Worm (Caenorhabditis elegans) whole organism, young adult: ENCODE measurements around the gene T09D3.3.

ENCODE experiments used
- ceh-100 ChIP-seq: fragments of 200-800 bp; sonication (Bioruptor generic); IDR thresholded peaks from 2 replicates; pipeline ENCODE4 v1.3.6; 2022; ENCODE audit warnings: missing genetic modification reagents, missing genetic modification characterization, missing compliant biosample characterization
- lin-35 ChIP-seq, 3 experiments: fragments of 150-350 bp in 2 of 3; sonication (generic microtip) in 1 of 3; optimal IDR thresholded peaks; 2 replicates each; lab custom pipeline; 2014 to 2018; ENCODE audit warnings: missing biosample characterization in 3 of 3, missing genetic modification characterization in 3 of 3, missing genetic modification reagents in 3 of 3
- rpc-1 ChIP-seq, 2 experiments: fragments of 150-350 bp in 1 of 2; sonication (generic microtip) in 1 of 2; optimal IDR thresholded peaks; 2 replicates each; lab custom pipeline; 2014 to 2018; ENCODE audit warnings: missing biosample characterization in 1 of 2, missing genetic modification characterization in 1 of 2, missing genetic modification reagents in 1 of 2, missing genotype in 1 of 2
- snpc-1.1 ChIP-seq: sonication (generic microtip); optimal IDR thresholded peaks from 2 replicates; lab custom pipeline; 2017; ENCODE audit warnings: missing genetic modification characterization, mild to moderate bottlenecking, missing compliant biosample characterization, antibody characterized with exemption, moderate library complexity, missing genotype, missing genetic modification reagents; ENCODE audit not compliant: insufficient read depth
- unc-62 ChIP-seq: fragments of 150-350 bp; optimal IDR thresholded peaks from 2 replicates; lab custom pipeline; 2014; ENCODE audit warnings: missing biosample characterization, missing genetic modification reagents, missing genetic modification characterization
- ztf-3 ChIP-seq: fragments of 200-800 bp; sonication (Bioruptor generic); optimal IDR thresholded peaks from 2 replicates; lab custom pipeline; 2018; ENCODE audit warnings: mild to moderate bottlenecking, missing genetic modification characterization, missing compliant biosample characterization

DNA sequence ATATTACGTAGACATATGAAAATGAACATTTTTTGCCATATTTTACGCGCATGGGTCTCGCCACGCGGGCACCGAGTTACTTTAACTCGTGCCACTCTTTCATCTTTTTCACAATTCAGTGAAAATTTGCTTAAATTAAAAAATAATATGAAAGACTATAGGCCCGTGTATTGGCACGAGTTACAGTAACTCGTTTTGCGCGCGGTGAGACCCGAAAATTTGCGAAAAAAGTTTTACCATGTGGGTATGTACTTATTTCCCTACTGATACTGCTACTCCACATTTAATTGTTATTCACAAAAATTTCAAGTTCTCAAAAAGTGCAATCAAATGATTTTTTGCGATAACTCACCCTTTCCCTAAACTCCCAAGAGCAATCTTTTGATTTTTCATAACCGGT is 51.6 kb downstream of the T09D3.3 start:
- TF ChIP-seq snpc-1.1 (tag; lab: Kevin White, UChicago): no peak
- TF ChIP-seq ceh-100 (GFP tag; lab: Robert Waterston, UW): no peak
- no peak for TF ChIP-seq lin-35 (GFP tag; optimal IDR thresholded peaks at IDR 0.05; lab: Kevin White, UChicago)
- no peak for TF ChIP-seq unc-62 (GFP tag; lab: Kevin White, UChicago)
- no peak for TF ChIP-seq rpc-1 (optimal IDR thresholded peaks at IDR 0.05; lab: Kevin White, UChicago)
- no peak for TF ChIP-seq rpc-1 (tag; optimal IDR thresholded peaks at IDR 0.05; lab: Kevin White, UChicago)
- no peak for TF ChIP-seq ztf-3
